Fruit fly (Drosophila melanogaster) whole organism, embryonic: ENCODE measurements around the gene natalisin.

Experiments
- BtbVII ChIP-seq: fragments of 200-800 bp; sonication (Bioruptor generic); optimal IDR thresholded peaks from 3 replicates; lab custom pipeline; 2017; ENCODE audit warnings: missing biosample characterization, mild to moderate bottlenecking, missing genetic modification characterization
- CG11696 ChIP-seq: fragments of 200-800 bp; sonication (Bioruptor generic); IDR thresholded peaks from 2 replicates; pipeline ENCODE4 v1.3.6; 2022; ENCODE audit warnings: missing biosample characterization, missing genetic modification characterization
- CG12769 ChIP-seq: fragments of 200-800 bp; sonication (Bioruptor generic); optimal IDR thresholded peaks from 2 replicates; lab custom pipeline; 2019; ENCODE audit warnings: missing biosample characterization, mild to moderate bottlenecking, missing genetic modification characterization, moderate library complexity
- CG15514 ChIP-seq: fragments of 200-800 bp; sonication (Bioruptor generic); optimal IDR thresholded peaks from 3 replicates; lab custom pipeline; 2017; ENCODE audit warnings: missing biosample characterization, missing genetic modification characterization, mild to moderate bottlenecking, moderate library complexity, missing genetic modification reagents
- CG18599 ChIP-seq: fragments of 200-800 bp; sonication (Bioruptor generic); optimal IDR thresholded peaks from 3 replicates; lab custom pipeline; 2017; ENCODE audit warnings: missing biosample characterization, missing genetic modification characterization, mild to moderate bottlenecking, moderate library complexity, missing genetic modification reagents
- CG31224 ChIP-seq: fragments of 200-800 bp; sonication (Bioruptor generic); IDR thresholded peaks from 2 replicates; pipeline ENCODE4 v1.3.6; 2022; ENCODE audit warnings: missing biosample characterization, missing genetic modification characterization
- CG32532 ChIP-seq: fragments of 200-800 bp; sonication (Bioruptor generic); IDR thresholded peaks from 2 replicates; pipeline ENCODE4 v1.3.6; 2022; ENCODE audit warnings: missing biosample characterization, missing genetic modification characterization
- CG34422 ChIP-seq: fragments of 200-800 bp; sonication (Bioruptor generic); IDR thresholded peaks from 3 replicates; pipeline ENCODE4 v1.3.6; 2022; ENCODE audit warnings: missing biosample characterization, missing genetic modification characterization
- CG3847 ChIP-seq: fragments of 200-800 bp; sonication (Bioruptor generic); IDR thresholded peaks from 2 replicates; pipeline ENCODE4 v1.3.6; 2022; ENCODE audit warnings: missing biosample characterization, missing genetic modification characterization
- CG5245 ChIP-seq: fragments of 200-800 bp; sonication (Bioruptor generic); optimal IDR thresholded peaks from 3 replicates; lab custom pipeline; 2016; ENCODE audit warnings: missing biosample characterization, missing genetic modification characterization
- CG6854 ChIP-seq: fragments of 200-800 bp; sonication (Bioruptor generic); optimal IDR thresholded peaks from 3 replicates; lab custom pipeline; 2017; ENCODE audit warnings: missing biosample characterization, mild to moderate bottlenecking, missing genetic modification characterization
- CG7357 ChIP-seq: fragments of 200-800 bp; sonication (Bioruptor generic); IDR thresholded peaks from 3 replicates; pipeline ENCODE4 v1.3.6; 2022; ENCODE audit warnings: missing biosample characterization, missing genetic modification characterization
- CG7786 ChIP-seq: fragments of 200-800 bp; sonication (Bioruptor generic); optimal IDR thresholded peaks from 2 replicates; lab custom pipeline; 2016; ENCODE audit warnings: missing biosample characterization, missing genetic modification characterization
- CG8290 ChIP-seq, 3 experiments: fragments of 200-800 bp; sonication (Bioruptor generic); optimal IDR thresholded peaks; 2 replicates each; lab custom pipeline; 2016 to 2019; ENCODE audit warnings: missing biosample characterization in 3 of 3, missing genetic modification characterization in 3 of 3, mild to moderate bottlenecking in 2 of 3, moderate library complexity in 1 of 3
- CG8359 ChIP-seq: fragments of 200-800 bp; sonication (Bioruptor generic); optimal IDR thresholded peaks from 2 replicates; lab custom pipeline; 2017; ENCODE audit warnings: missing biosample characterization, mild to moderate bottlenecking, missing genetic modification characterization, borderline replicate concordance
- CG9932 ChIP-seq: fragments of 200-800 bp; sonication (Bioruptor generic); IDR thresholded peaks from 2 replicates; pipeline ENCODE4 v1.3.6; 2022; ENCODE audit warnings: missing biosample characterization, missing genetic modification characterization
- Drgx ChIP-seq: fragments of 200-800 bp; sonication (Bioruptor generic); IDR thresholded peaks from 2 replicates; pipeline ENCODE4 v1.3.6; 2022; ENCODE audit warnings: missing biosample characterization, missing genetic modification characterization
- HHEX ChIP-seq: fragments of 200-800 bp; sonication (Bioruptor generic); optimal IDR thresholded peaks from 3 replicates; lab custom pipeline; 2017; ENCODE audit warnings: missing biosample characterization, mild to moderate bottlenecking, missing genetic modification characterization, missing genetic modification reagents
- Hmr ChIP-seq: fragments of 200-800 bp; sonication (Bioruptor generic); optimal IDR thresholded peaks from 3 replicates; lab custom pipeline; 2017; ENCODE audit warnings: mild to moderate bottlenecking, missing biosample characterization, missing genetic modification reagents, missing genetic modification characterization
- Jarid2 ChIP-seq: fragments of 200-800 bp; sonication (Bioruptor generic); optimal IDR thresholded peaks from 3 replicates; lab custom pipeline; 2017; ENCODE audit warnings: mild to moderate bottlenecking, missing biosample characterization, missing genetic modification reagents, missing genetic modification characterization
- Med ChIP-seq: fragments of 200-800 bp; sonication (Bioruptor generic); peaks from one replicate; lab custom pipeline; 2016; ENCODE audit warnings: missing biosample characterization, missing genetic modification characterization, mild to moderate bottlenecking, inconsistent platforms, moderate library complexity
- Nf-YA ChIP-seq: fragments of 200-800 bp; sonication (Bioruptor generic); IDR thresholded peaks from 2 replicates; pipeline ENCODE4 v1.3.6; 2022; ENCODE audit warnings: missing biosample characterization, missing genetic modification characterization
- NfI ChIP-seq: fragments of 200-800 bp; sonication (Bioruptor generic); optimal IDR thresholded peaks from 3 replicates; lab custom pipeline; 2018; ENCODE audit warnings: missing biosample characterization, mild to moderate bottlenecking, missing genetic modification characterization, moderate library complexity
- Pdp1 ChIP-seq, 2 experiments: fragments of 200-800 bp; sonication (Bioruptor generic); optimal IDR thresholded peaks; 3 replicates each; lab custom pipeline; 2016; ENCODE audit warnings: missing biosample characterization in 2 of 2, missing genetic modification characterization in 2 of 2, mild to moderate bottlenecking in 1 of 2, moderate library complexity in 1 of 2
- Scr ChIP-seq: fragments of 200-800 bp; sonication (Bioruptor generic); IDR thresholded peaks from 2 replicates; pipeline ENCODE4 v1.3.6; 2022; ENCODE audit warnings: missing biosample characterization, missing genetic modification characterization; ENCODE audit not compliant: partially characterized antibody
- Side ChIP-seq: fragments of 200-800 bp; sonication (Bioruptor generic); optimal IDR thresholded peaks from 2 replicates; lab custom pipeline; 2016; ENCODE audit warnings: missing biosample characterization, missing genetic modification characterization
- Spps ChIP-seq: fragments of 200-800 bp; sonication (Bioruptor generic); optimal IDR thresholded peaks from 2 replicates; lab custom pipeline; 2018; ENCODE audit warnings: missing biosample characterization, mild to moderate bottlenecking, missing genetic modification characterization
- eve ChIP-seq, 2 experiments: fragments of >200 bp; optimal IDR thresholded peaks; 2 replicates each; lab custom pipeline; 2017; ENCODE audit warnings: missing biosample characterization in 2 of 2, missing genetic modification characterization in 2 of 2
- jigr1 ChIP-seq: fragments of 200-800 bp; sonication (Bioruptor generic); IDR thresholded peaks from 3 replicates; pipeline ENCODE4 v1.3.6; 2022; ENCODE audit warnings: missing biosample characterization, missing genetic modification characterization
- lab ChIP-seq: fragments of 200-800 bp; sonication (Bioruptor generic); optimal IDR thresholded peaks from 3 replicates; lab custom pipeline; 2017; ENCODE audit warnings: missing biosample characterization, missing genetic modification characterization, mild to moderate bottlenecking, moderate library complexity, missing genetic modification reagents
- lov ChIP-seq, 2 experiments: fragments of 200-800 bp in 1 of 2; fragments of >200 bp in 1 of 2; sonication (Bioruptor generic) in 1 of 2; IDR thresholded peaks in 1 of 2; optimal IDR thresholded peaks in 1 of 2; 2 replicates in 1 of 2; 3 replicates in 1 of 2; pipeline versions ENCODE4 v1.3.6 to Lab custom; 2017 to 2022; ENCODE audit warnings: missing biosample characterization in 1 of 2, missing genetic modification characterization in 1 of 2
- pan ChIP-seq, 4 experiments: fragments of >200 bp in 3 of 4; fragments of 200-800 bp in 1 of 4; sonication (Bioruptor generic) in 1 of 4; optimal IDR thresholded peaks in 3 of 4; IDR thresholded peaks in 1 of 4; 2 replicates each; pipeline versions ENCODE4 v1.3.6 to Lab custom; 2017 to 2022; ENCODE audit warnings: missing biosample characterization in 2 of 4, missing genetic modification characterization in 2 of 4, mixed read lengths in 1 of 4
- scrt ChIP-seq: fragments of 200-800 bp; sonication (Bioruptor generic); optimal IDR thresholded peaks from 2 replicates; lab custom pipeline; 2018; ENCODE audit warnings: missing biosample characterization, mild to moderate bottlenecking, missing genetic modification characterization, moderate library complexity
- tin ChIP-seq: fragments of 200-800 bp; sonication (Bioruptor generic); optimal IDR thresholded peaks from 3 replicates; lab custom pipeline; 2016; ENCODE audit warnings: missing biosample characterization, missing genetic modification characterization
- unc-4 ChIP-seq: fragments of 200-800 bp; sonication (Bioruptor generic); IDR thresholded peaks from 2 replicates; pipeline ENCODE4 v1.3.6; 2022; ENCODE audit warnings: missing biosample characterization, missing genetic modification characterization; ENCODE audit not compliant: partially characterized antibody
- z ChIP-seq: fragments of 200-800 bp; sonication (Bioruptor generic); IDR thresholded peaks from 3 replicates; pipeline ENCODE4 v1.3.6; 2022; ENCODE audit warnings: missing biosample characterization, missing genetic modification characterization

natalisin gene

dm6 chr3R:14369481-14370198, 48.8 kb upstream of the natalisin start (continued):
- TF ChIP-seq CG8359 (GFP tag; lab: Kevin White, UChicago) (peak; percentile 40), NfI (GFP tag; lab: Kevin White, UChicago) (no peak), unc-4 (GFP tag; lab: Robert Waterston, UW) (no peak), lab (GFP tag; lab: Kevin White, UChicago) (peak; percentile 44), Med (GFP tag; lab: Kevin White, UChicago) (peak; percentile 79), HHEX (GFP tag; lab: Kevin White, UChicago) (peak; percentile 22), Scr (0 out of 2 replicates have a peak, but pooled peaks have one; percentile 21), CG15514 (peak; percentile 14), Nf-YA (0 out of 2 replicates have a peak, but pooled peaks have one; percentile 21), Pdp1 (GFP tag; optimal IDR thresholded peaks at IDR 0.05; lab: Kevin White, UChicago) (no peak), CG18599 (GFP tag; lab: Kevin White, UChicago) (peak; percentile 9), CG5245 (GFP tag; lab: Kevin White, UChicago) (no peak), CG34422 (no peak), CG9932 (peak; percentile 31), eve (GFP tag; optimal IDR thresholded peaks at IDR 0.05; lab: Kevin White, UChicago) (peak in 1 of 2 experiments; percentile 39), Drgx (GFP tag; lab: Robert Waterston, UW) (0 out of 2 replicates have a peak, but pooled peaks have one; percentile 31), Hmr (GFP tag; lab: Kevin White, UChicago) (peak; percentile 22), scrt (peak; percentile 24), tin (GFP tag; lab: Kevin White, UChicago) (no peak), BtbVII (GFP tag; lab: Kevin White, UChicago) (peak; percentile 17), CG3847 (GFP tag; lab: Robert Waterston, UW) (0 out of 2 replicates have a peak, but pooled peaks have one; percentile 10), CG12769 (tag; lab: Kevin White, UChicago) (peak; percentile 5), Spps (tag; lab: Kevin White, UChicago) (no peak), CG11696 (GFP tag; lab: Robert Waterston, UW) (no peak), CG31224 (peak; percentile 52), CG7357 (GFP tag; lab: Robert Waterston, UW) (no peak), z (GFP tag; lab: Robert Waterston, UW) (no peak), jigr1 (GFP tag; lab: Robert Waterston, UW) (no peak), CG7786 (no peak), Jarid2 (GFP tag; lab: Kevin White, UChicago) (peak; percentile 87), pan (optimal IDR thresholded peaks at IDR 0.05; lab: Kevin White, UChicago) (no peak), pan (GFP tag; optimal IDR thresholded peaks at IDR 0.05 in 1 of 2, IDR thresholded peaks at IDR 0.05 in 1 of 2) (peak in 1 of 2 experiments; percentile 6), CG32532 (GFP tag; lab: Robert Waterston, UW) (peak; percentile 43; the same call in 1 of the 2 replicates), Side (GFP tag; lab: Kevin White, UChicago) (peak; percentile 15), lov (optimal IDR thresholded peaks at IDR 0.05; lab: Kevin White, UChicago) (no peak), lov (GFP tag; IDR thresholded peaks at IDR 0.05; lab: Robert Waterston, UW) (0 out of 3 replicates have a peak, but pooled peaks have one; percentile 38), CG8290 (GFP tag; optimal IDR thresholded peaks at IDR 0.05; lab: Kevin White, UChicago) (no peak), CG8290 (tag; optimal IDR thresholded peaks at IDR 0.05; lab: Kevin White, UChicago) (peak in 1 of 2 experiments; percentile 45), CG6854 (GFP tag; lab: Kevin White, UChicago) (no peak)
